Worm (Caenorhabditis elegans): ENCODE results near the gene icln-1.

icln-1 gene

DNA sequence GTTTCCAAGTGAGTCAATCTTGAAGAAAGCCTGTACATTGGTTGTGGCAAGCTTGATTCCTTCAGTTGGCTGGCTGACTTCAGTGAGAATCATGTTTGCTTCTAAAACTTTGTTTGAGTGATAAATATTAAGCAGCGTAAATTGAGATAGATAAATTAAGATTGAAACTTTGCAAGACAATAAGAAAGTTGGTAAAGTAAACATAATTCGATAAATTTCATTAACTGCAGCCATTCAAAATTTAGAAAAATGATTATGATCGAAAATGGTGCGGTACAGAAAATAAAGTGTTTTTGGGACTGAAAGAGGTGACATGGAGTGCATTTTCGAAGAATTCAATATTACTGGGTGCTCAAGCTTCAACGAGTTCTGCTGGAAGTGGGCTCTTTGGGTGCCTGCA, at the start of gene icln-1:
Gene icln-1 (minus strand): TSS at position 101 of the 400 bp plus-strand sequence.
- TF ChIP-seq M03D4.4 (tag; optimal IDR thresholded peaks at IDR 0.05): no peak
- no peak for TF ChIP-seq lin-32 (GFP tag; optimal IDR thresholded peaks at IDR 0.05)

- peak; percentile 70 for TF ChIP-seq ces-1 (GFP tag; optimal IDR thresholded peaks at IDR 0.05)
- TF ChIP-seq ceh-39 (tag; optimal IDR thresholded peaks at IDR 0.05): no peak
Observed at ce11 chrIV:9144405-9144804, 49.0 kb upstream of the icln-1 start, which contains the start of gene flp-1. Gene flp-1 (plus strand): TSS chrIV:9144705.

ce11 chrIV:9140172-9140805, 44.8 kb upstream of the icln-1 start:
- no peak for TF ChIP-seq mls-2 (tag; optimal IDR thresholded peaks at IDR 0.05)
- no peak for TF ChIP-seq nhr-2 (tag; optimal IDR thresholded peaks at IDR 0.05)
- no peak for TF ChIP-seq mab-5 (tag; optimal IDR thresholded peaks at IDR 0.05)
- TF ChIP-seq elt-1 (tag; optimal IDR thresholded peaks at IDR 0.05; ENCODE audit: borderline replicate concordance, insufficient read depth): no peak
- TF ChIP-seq unc-39 (tag; optimal IDR thresholded peaks at IDR 0.05): no peak
- no peak for TF ChIP-seq lin-13 (tag; optimal IDR thresholded peaks at IDR 0.05)
- TF ChIP-seq flh-1 (GFP tag; optimal IDR thresholded peaks at IDR 0.05): no peak
- TF ChIP-seq sem-2 (GFP tag; optimal IDR thresholded peaks at IDR 0.05): no peak
- no peak for TF ChIP-seq ces-1 (GFP tag; optimal IDR thresholded peaks at IDR 0.05)
- TF ChIP-seq bed-3 (GFP tag; optimal IDR thresholded peaks at IDR 0.05): no peak
- no peak for TF ChIP-seq ceh-39 (tag; optimal IDR thresholded peaks at IDR 0.05)
- no peak for TF ChIP-seq ztf-11 (tag; optimal IDR thresholded peaks at IDR 0.05)

DNA sequence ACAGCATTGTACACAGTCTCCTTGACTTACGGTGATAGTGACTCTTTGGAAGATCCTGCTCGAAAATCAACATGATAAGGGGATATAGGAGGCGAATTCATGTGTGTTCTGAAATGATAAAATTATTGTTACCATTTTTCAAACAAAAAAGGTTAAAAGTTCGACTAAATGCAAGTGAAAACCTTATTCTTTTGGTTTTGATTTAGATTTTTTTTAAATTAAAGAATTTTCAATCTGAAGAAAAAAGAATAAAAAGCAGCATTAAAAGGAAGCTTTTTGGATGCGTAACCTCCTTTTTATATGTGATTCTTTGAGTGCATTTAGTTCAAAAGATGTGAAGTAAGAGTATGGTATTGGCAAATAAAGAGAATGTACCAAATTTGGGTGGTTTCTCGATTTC, 39.9 kb upstream of the icln-1 start, which contains the start of gene delm-1:
Gene delm-1 (minus strand): TSS at position 101 of the 400 bp plus-strand sequence.
- TF ChIP-seq nhr-12 (tag; optimal IDR thresholded peaks at IDR 0.05) (no peak), ztf-11 (tag; optimal IDR thresholded peaks at IDR 0.05) (no peak)

DNA sequence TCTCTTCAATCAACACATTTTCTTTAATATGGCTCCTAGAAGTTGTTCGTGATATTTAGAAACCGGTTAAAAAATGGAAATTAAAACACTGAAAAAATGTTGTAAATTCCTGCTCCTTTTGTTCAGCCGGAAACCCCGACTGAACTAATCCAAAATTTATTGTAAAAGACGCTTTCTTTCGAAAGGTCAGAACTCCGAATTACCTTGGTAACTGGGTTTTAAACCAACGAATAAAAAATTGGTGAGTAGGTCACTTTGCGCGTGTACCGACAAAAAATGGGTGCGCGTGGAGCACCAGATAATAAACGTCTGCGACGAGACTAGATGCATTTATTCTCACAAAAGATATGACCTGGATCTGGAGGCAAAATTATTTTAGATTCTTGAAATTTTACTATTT, 35.2 kb upstream of the icln-1 start:
- TF ChIP-seq lin-32 (GFP tag; optimal IDR thresholded peaks at IDR 0.05) (no peak), sem-2 (GFP tag; optimal IDR thresholded peaks at IDR 0.05) (no peak), zip-8 (tag; optimal IDR thresholded peaks at IDR 0.05) (no peak), sptf-1 (tag; optimal IDR thresholded peaks at IDR 0.05) (no peak), flh-1 (GFP tag; optimal IDR thresholded peaks at IDR 0.05) (no peak), nhr-12 (tag; optimal IDR thresholded peaks at IDR 0.05) (no peak), ztf-11 (tag; optimal IDR thresholded peaks at IDR 0.05) (no peak), ceh-39 (tag; optimal IDR thresholded peaks at IDR 0.05) (no peak), elt-1 (tag; optimal IDR thresholded peaks at IDR 0.05; ENCODE audit: borderline replicate concordance, insufficient read depth) (no peak), unc-39 (tag; optimal IDR thresholded peaks at IDR 0.05) (no peak), lin-13 (tag; optimal IDR thresholded peaks at IDR 0.05) (no peak)

DNA sequence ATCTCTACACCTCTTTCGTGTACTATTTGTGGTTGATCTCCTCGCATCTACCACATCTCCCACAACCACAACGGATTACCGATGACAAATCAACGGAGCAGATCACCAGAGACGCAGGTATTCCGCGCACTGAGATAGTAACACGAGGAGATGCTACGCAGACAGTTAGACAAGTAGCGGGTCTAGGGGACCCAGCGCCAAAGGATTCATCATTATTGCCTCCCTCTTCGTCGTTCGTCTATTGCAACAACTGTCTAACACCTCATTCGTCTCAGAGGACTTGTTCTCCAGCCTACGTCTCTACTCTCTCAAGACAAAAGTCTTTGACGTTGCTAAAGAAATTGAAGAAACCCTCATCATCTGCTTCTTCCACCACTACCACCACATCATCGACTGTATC, 26.1 kb upstream of the icln-1 start:
- TF ChIP-seq cnd-1 (tag; optimal IDR thresholded peaks at IDR 0.05) (no peak), ceh-43 (GFP tag; optimal IDR thresholded peaks at IDR 0.05) (no peak), mls-2 (tag; optimal IDR thresholded peaks at IDR 0.05) (no peak), lin-32 (GFP tag; optimal IDR thresholded peaks at IDR 0.05) (no peak), sptf-1 (tag; optimal IDR thresholded peaks at IDR 0.05) (no peak), blmp-1 (tag; optimal IDR thresholded peaks at IDR 0.05) (no peak), mep-1 (tag; optimal IDR thresholded peaks at IDR 0.05) (peak; percentile 4), snpc-4 (tag; optimal IDR thresholded peaks at IDR 0.05) (no peak), nhr-237 (tag; optimal IDR thresholded peaks at IDR 0.05) (no peak), hlh-1 (tag; optimal IDR thresholded peaks at IDR 0.05) (peak; percentile 54), M03D4.4 (tag; optimal IDR thresholded peaks at IDR 0.05) (no peak)

ce11 chrIV:9120220-9120619, 24.8 kb upstream of the icln-1 start:
- TF ChIP-seq ces-1 (GFP tag; optimal IDR thresholded peaks at IDR 0.05): no peak
- TF ChIP-seq zip-8 (tag; optimal IDR thresholded peaks at IDR 0.05): peak; percentile 26
- no peak for TF ChIP-seq tbx-8 (GFP tag; optimal IDR thresholded peaks at IDR 0.05)

DNA sequence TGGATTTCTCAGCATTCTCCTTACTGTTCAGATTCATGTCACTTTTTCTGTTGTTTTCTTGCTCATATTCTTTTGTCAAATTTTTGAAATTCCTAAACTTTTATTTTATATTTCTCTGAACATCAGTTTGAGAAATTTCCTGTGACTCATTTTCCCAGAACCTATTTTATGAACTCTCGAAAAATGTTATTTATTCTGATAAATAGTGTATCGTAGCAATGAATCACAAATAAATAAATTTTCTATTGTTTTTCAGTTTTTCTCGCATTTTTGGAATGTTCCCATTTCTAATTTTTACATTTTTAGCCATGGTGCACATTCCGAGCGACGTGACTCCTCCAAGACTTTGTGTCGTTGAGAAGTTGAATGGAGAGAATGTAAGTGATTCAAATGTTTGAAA, 23.3 kb upstream of the icln-1 start, which contains the start of gene nrfl-1:
Gene nrfl-1 (plus strand): TSS at position 301 of the 400 bp plus-strand sequence.
- no peak for TF ChIP-seq ceh-39 (tag; optimal IDR thresholded peaks at IDR 0.05)
